Worm (Caenorhabditis elegans) whole organism, L2 larva: Measurements from ENCODE around the gene R02D5.3.

ENCODE experiments used
- F13H6.1 ChIP-seq: sonication (generic microtip); optimal IDR thresholded peaks from 2 replicates; lab custom pipeline; 2016; ENCODE audit warnings: missing genetic modification characterization, missing compliant biosample characterization
- Y55F3AM.14 ChIP-seq: fragments of 200-800 bp; sonication (Bioruptor generic); optimal IDR thresholded peaks from 2 replicates; lab custom pipeline; 2018; ENCODE audit warnings: mild to moderate bottlenecking, missing genetic modification characterization, missing compliant biosample characterization
- ama-1 ChIP-seq: fragments of 150-350 bp; optimal IDR thresholded peaks from 2 replicates; lab custom pipeline; 2018; ENCODE audit warnings: inconsistent platforms
- ceh-82 ChIP-seq: fragments of 150-350 bp; optimal IDR thresholded peaks from 2 replicates; lab custom pipeline; 2014; ENCODE audit warnings: missing biosample characterization, missing genetic modification characterization
- dmd-4 ChIP-seq: sonication (generic microtip); optimal IDR thresholded peaks from 2 replicates; lab custom pipeline; 2017; ENCODE audit warnings: missing biosample characterization, missing genetic modification characterization
- egl-27 ChIP-seq: sonication (generic microtip); optimal IDR thresholded peaks from 3 replicates; lab custom pipeline; 2017; ENCODE audit warnings: missing biosample characterization, missing genetic modification reagents, missing genetic modification characterization
- elt-1 ChIP-seq: fragments of 150-350 bp; optimal IDR thresholded peaks from 2 replicates; lab custom pipeline; 2014; ENCODE audit warnings: missing biosample characterization, missing genetic modification characterization
- fos-1 ChIP-seq: fragments of 150-350 bp; optimal IDR thresholded peaks from 2 replicates; lab custom pipeline; 2014; ENCODE audit warnings: missing biosample characterization, missing genetic modification characterization
- gmeb-1 ChIP-seq: fragments of 150-350 bp; optimal IDR thresholded peaks from 2 replicates; lab custom pipeline; 2014; ENCODE audit warnings: missing biosample characterization, missing genetic modification characterization
- lin-11 ChIP-seq: fragments of 150-350 bp; sonication (generic microtip); optimal IDR thresholded peaks from 2 replicates; lab custom pipeline; 2014; ENCODE audit warnings: missing biosample characterization, missing genetic modification characterization, inconsistent platforms, mixed read lengths
- lin-13 ChIP-seq: fragments of 150-350 bp; optimal IDR thresholded peaks from 2 replicates; lab custom pipeline; 2014; ENCODE audit warnings: missing biosample characterization, missing genetic modification reagents, missing genetic modification characterization
- lin-39 ChIP-seq: fragments of 150-350 bp; optimal IDR thresholded peaks from 2 replicates; lab custom pipeline; 2014; ENCODE audit warnings: missing biosample characterization, missing genetic modification reagents, missing genetic modification characterization
- mab-5 ChIP-seq: fragments of 150-350 bp; optimal IDR thresholded peaks from 2 replicates; lab custom pipeline; 2014; ENCODE audit warnings: missing biosample characterization, missing genetic modification characterization
- mbf-1 ChIP-seq: sonication (generic microtip); optimal IDR thresholded peaks from 2 replicates; lab custom pipeline; 2017; ENCODE audit warnings: missing biosample characterization, missing genetic modification characterization
- mdl-1 ChIP-seq, 2 experiments: fragments of 150-350 bp in 1 of 2; sonication (generic microtip) in 1 of 2; optimal IDR thresholded peaks; 2 replicates each; lab custom pipeline; 2017; ENCODE audit warnings: missing biosample characterization in 2 of 2, missing genetic modification characterization in 2 of 2
- nhr-10 ChIP-seq: sonication (generic microtip); optimal IDR thresholded peaks from 2 replicates; lab custom pipeline; 2017; ENCODE audit warnings: missing biosample characterization, missing genetic modification characterization
- nhr-11 ChIP-seq: fragments of 150-350 bp; optimal IDR thresholded peaks from 2 replicates; lab custom pipeline; 2014; ENCODE audit warnings: missing biosample characterization, missing genetic modification characterization
- nhr-129 ChIP-seq: fragments of 150-350 bp; optimal IDR thresholded peaks from 2 replicates; lab custom pipeline; 2014; ENCODE audit warnings: missing biosample characterization, missing genetic modification characterization
- nhr-21 ChIP-seq: fragments of 150-350 bp; optimal IDR thresholded peaks from 2 replicates; lab custom pipeline; 2014; ENCODE audit warnings: missing biosample characterization, missing genetic modification characterization
- nhr-23 ChIP-seq: fragments of 150-350 bp; optimal IDR thresholded peaks from 2 replicates; lab custom pipeline; 2014; ENCODE audit warnings: missing biosample characterization, missing genetic modification reagents, missing genetic modification characterization
- nhr-237 ChIP-seq: fragments of 150-350 bp; optimal IDR thresholded peaks from 2 replicates; lab custom pipeline; 2014; ENCODE audit warnings: missing biosample characterization, missing genetic modification characterization
- nhr-25 ChIP-seq: fragments of 150-350 bp; sonication (generic microtip); optimal IDR thresholded peaks from 3 replicates; lab custom pipeline; 2014; ENCODE audit warnings: missing biosample characterization, missing genetic modification characterization
- nhr-6 ChIP-seq: fragments of 150-350 bp; optimal IDR thresholded peaks from 2 replicates; lab custom pipeline; 2014; ENCODE audit warnings: missing biosample characterization, missing genetic modification characterization
- peb-1 ChIP-seq: fragments of 150-350 bp; optimal IDR thresholded peaks from 2 replicates; lab custom pipeline; 2014; ENCODE audit warnings: missing biosample characterization, missing genetic modification characterization
- sem-4 ChIP-seq: fragments of 150-350 bp; optimal IDR thresholded peaks from 2 replicates; lab custom pipeline; 2014; ENCODE audit warnings: missing biosample characterization, missing genetic modification reagents, missing genetic modification characterization
- skn-1 ChIP-seq: sonication (generic microtip); optimal IDR thresholded peaks from 2 replicates; lab custom pipeline; 2017; ENCODE audit warnings: missing biosample characterization, missing genetic modification characterization
- sma-3 ChIP-seq: sonication (generic microtip); optimal IDR thresholded peaks from 2 replicates; lab custom pipeline; 2016; ENCODE audit warnings: missing genetic modification reagents, missing genetic modification characterization, missing compliant biosample characterization
- sma-9 ChIP-seq, 2 experiments: fragments of 150-350 bp in 1 of 2; sonication (generic microtip) in 1 of 2; optimal IDR thresholded peaks; 2 replicates each; lab custom pipeline; 2014 to 2016; ENCODE audit warnings: missing genetic modification characterization in 2 of 2, mild to moderate bottlenecking in 1 of 2, missing biosample characterization in 1 of 2, missing compliant biosample characterization in 1 of 2, missing genetic modification reagents in 1 of 2, moderate library complexity in 1 of 2
- snpc-4 ChIP-seq: fragments of 150-350 bp; optimal IDR thresholded peaks from 2 replicates; lab custom pipeline; 2014; ENCODE audit warnings: missing biosample characterization, missing genetic modification characterization
- unc-55 ChIP-seq: fragments of 150-350 bp; sonication (generic microtip); optimal IDR thresholded peaks from 3 replicates; lab custom pipeline; 2014; ENCODE audit warnings: missing biosample characterization, missing genetic modification reagents, missing genetic modification characterization
- zag-1 ChIP-seq: fragments of 150-350 bp; optimal IDR thresholded peaks from 2 replicates; lab custom pipeline; 2014; ENCODE audit warnings: missing biosample characterization, missing genetic modification characterization
- ztf-1 ChIP-seq: fragments of 200-800 bp; sonication (Bioruptor generic); conservative IDR thresholded peaks from 2 replicates; pipeline ENCODE4 v1.3.6; 2022; ENCODE audit warnings: missing genetic modification characterization, missing compliant biosample characterization
- ztf-11 ChIP-seq: sonication (generic microtip); optimal IDR thresholded peaks from 2 replicates; lab custom pipeline; 2017; ENCODE audit warnings: missing biosample characterization, missing genetic modification characterization
- ztf-4 ChIP-seq: fragments of 150-350 bp; optimal IDR thresholded peaks from 2 replicates; lab custom pipeline; 2014; ENCODE audit warnings: missing biosample characterization, missing genetic modification characterization

Gene R02D5.3

ce11 chrV:14456626-14457025 is 26.3 kb upstream of the R02D5.3 start, which contains the start of gene bmk-1:
TSS of gene bmk-1 (minus strand) at chrV:14456984.
- no peak for TF ChIP-seq mbf-1
- TF ChIP-seq gmeb-1 (tag; lab: Kevin White, UChicago): peak; percentile 70
- no peak for TF ChIP-seq nhr-6 (tag; lab: Kevin White, UChicago)
- TF ChIP-seq ztf-4 (tag; lab: Kevin White, UChicago): no peak

ce11 chrV:14457070-14457469 is 25.9 kb upstream of the R02D5.3 start, which contains the start of gene coh-3:
TSS of gene coh-3 (plus strand) at chrV:14457422.
- no peak for TF ChIP-seq lin-11 (tag; lab: Kevin White, UChicago)
- TF ChIP-seq nhr-23 (tag; lab: Kevin White, UChicago): no peak
- no peak for TF ChIP-seq lin-13 (GFP tag; lab: Kevin White, UChicago)
- no peak for TF ChIP-seq ztf-11
- no peak for TF ChIP-seq skn-1
- no peak for TF ChIP-seq nhr-21
- no peak for TF ChIP-seq unc-55
- TF ChIP-seq egl-27 (tag; lab: Kevin White, UChicago): no peak
- TF ChIP-seq lin-39 (tag; lab: Kevin White, UChicago): no peak

- TF ChIP-seq sma-3 (GFP tag; lab: Kevin White, UChicago): no peak
Measured at ce11 chrV:14460122-14460521, 22.8 kb upstream of the R02D5.3 start.

ce11 chrV:14460615-14461102 is 22.3 kb upstream of the R02D5.3 start, which contains the start of gene F08H9.2:
TSS of gene F08H9.2 (plus strand) at chrV:14460665.
- TF ChIP-seq nhr-23 (tag; lab: Kevin White, UChicago) (no peak), nhr-6 (tag; lab: Kevin White, UChicago) (no peak), dmd-4 (tag; lab: Kevin White, UChicago) (no peak), ztf-11 (no peak), lin-39 (tag; lab: Kevin White, UChicago) (no peak), nhr-21 (no peak), sem-4 (tag; lab: Kevin White, UChicago) (no peak), nhr-11 (no peak), zag-1 (tag; lab: Kevin White, UChicago) (no peak), gmeb-1 (tag; lab: Kevin White, UChicago) (no peak), nhr-10 (tag; lab: Kevin White, UChicago) (no peak), mab-5 (tag; lab: Kevin White, UChicago) (no peak), snpc-4 (tag; lab: Kevin White, UChicago) (no peak), peb-1 (no peak), elt-1 (tag; lab: Kevin White, UChicago) (no peak), lin-11 (tag; lab: Kevin White, UChicago) (no peak)

- TF ChIP-seq lin-13 (GFP tag; lab: Kevin White, UChicago) (no peak), egl-27 (tag; lab: Kevin White, UChicago) (no peak), ceh-82 (no peak), F13H6.1 (tag; lab: Kevin White, UChicago) (no peak), fos-1 (no peak), ztf-1 (GFP tag; lab: Robert Waterston, UW) (no peak), nhr-11 (no peak), nhr-237 (tag; lab: Kevin White, UChicago) (no peak), nhr-25 (tag; lab: Kevin White, UChicago) (no peak), dmd-4 (tag; lab: Kevin White, UChicago) (no peak), Y55F3AM.14 (GFP tag; lab: Kevin White, UChicago) (no peak), nhr-129 (tag; lab: Kevin White, UChicago) (no peak), unc-55 (no peak), ama-1 (lab: Kevin White, UChicago) (no peak), ztf-4 (tag; lab: Kevin White, UChicago) (no peak), sma-9 (GFP tag; optimal IDR thresholded peaks at IDR 0.05; lab: Kevin White, UChicago) (no peak), sma-9 (tag; optimal IDR thresholded peaks at IDR 0.05; lab: Kevin White, UChicago) (no peak), mdl-1 (tag; optimal IDR thresholded peaks at IDR 0.05; lab: Kevin White, UChicago) (no peak)
Measured at ce11 chrV:14462653-14463052, 20.3 kb upstream of the R02D5.3 start.
